Worm (Caenorhabditis elegans): ENCODE results near the gene srt-52.

Gene srt-52

DNA sequence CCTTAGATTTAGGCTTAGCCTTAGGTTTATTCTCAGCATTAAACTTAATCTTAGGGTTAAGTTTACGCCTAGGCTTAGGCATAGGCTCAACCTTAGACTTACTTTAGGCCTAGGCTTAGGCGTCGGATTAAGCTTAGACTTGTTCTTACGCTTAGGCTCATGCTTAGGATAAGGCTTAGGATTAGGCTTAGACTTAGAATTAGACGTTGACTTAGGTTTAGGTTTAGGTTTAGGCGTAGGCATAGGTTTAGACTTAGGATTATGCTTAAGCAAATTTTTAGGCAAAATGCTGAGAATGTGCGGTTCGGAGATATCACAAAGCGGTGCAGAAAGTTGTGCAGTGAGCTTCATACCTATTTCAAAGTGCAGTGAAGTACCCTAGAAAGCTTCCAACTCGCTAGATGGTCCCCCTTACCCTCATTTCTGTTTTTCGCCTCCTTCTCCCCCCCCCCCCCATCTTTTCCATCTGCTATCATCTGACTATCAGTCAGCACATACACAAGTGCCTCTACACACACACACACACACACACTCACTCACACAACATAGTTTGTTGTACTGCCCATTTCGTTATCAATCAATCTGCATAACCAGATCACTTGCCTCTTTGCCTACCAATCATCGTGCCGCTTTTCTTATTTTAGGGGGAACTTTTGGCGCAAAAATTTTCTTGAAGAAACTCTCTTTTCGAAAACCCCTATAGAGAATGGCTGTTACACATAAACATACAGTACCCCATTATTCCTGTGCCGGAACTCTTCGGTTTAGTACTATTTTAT, 39.6 kb downstream of the srt-52 start:
- no peak for TF ChIP-seq blmp-1 (tag; optimal IDR thresholded peaks at IDR 0.05; ENCODE audit: insufficient read depth)
- TF ChIP-seq fos-1 (tag; optimal IDR thresholded peaks at IDR 0.05): peak; percentile 47
- TF ChIP-seq gmeb-1 (tag; optimal IDR thresholded peaks at IDR 0.05): peak; percentile 47

DNA sequence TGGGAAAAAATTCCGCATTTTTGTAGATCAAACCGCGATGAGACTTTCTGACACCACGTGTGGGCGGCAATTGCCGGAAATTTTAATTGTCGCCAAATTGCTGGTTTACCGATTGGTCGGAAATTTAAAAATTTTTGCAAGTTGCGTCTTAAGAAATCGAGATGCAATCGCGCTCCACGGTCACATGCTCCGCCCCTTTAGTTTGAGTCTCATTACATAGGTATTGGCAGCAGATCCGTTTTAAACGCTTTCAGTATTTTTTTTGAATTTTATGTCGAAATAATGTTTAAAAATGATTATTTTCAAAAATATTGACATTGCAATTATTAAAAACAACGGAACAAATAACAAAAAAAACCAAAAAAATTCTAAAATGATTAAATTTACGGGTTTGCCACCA, 44.1 kb downstream of the srt-52 start:
- TF ChIP-seq lin-39 (tag; optimal IDR thresholded peaks at IDR 0.05): no peak
- TF ChIP-seq sma-3 (GFP tag; optimal IDR thresholded peaks at IDR 0.05): no peak
- no peak for TF ChIP-seq ceh-82 (tag; optimal IDR thresholded peaks at IDR 0.05)
- TF ChIP-seq sma-9 (GFP tag; optimal IDR thresholded peaks at IDR 0.05): no peak
- no peak for TF ChIP-seq sma-9 (tag; optimal IDR thresholded peaks at IDR 0.05)
- TF ChIP-seq ztf-4 (tag; optimal IDR thresholded peaks at IDR 0.05): no peak
- no peak for TF ChIP-seq Y55F3AM.14 (GFP tag; optimal IDR thresholded peaks at IDR 0.05)
- no peak for TF ChIP-seq F13H6.1 (tag; optimal IDR thresholded peaks at IDR 0.05)
- TF ChIP-seq ztf-11 (tag; optimal IDR thresholded peaks at IDR 0.05): no peak
- TF ChIP-seq snpc-4 (tag; optimal IDR thresholded peaks at IDR 0.05): no peak
- no peak for TF ChIP-seq ztf-1 (GFP tag; conservative IDR thresholded peaks at IDR 0.05)
- TF ChIP-seq lsy-2 (tag; optimal IDR thresholded peaks at IDR 0.05): no peak
- no peak for TF ChIP-seq blmp-1 (tag; optimal IDR thresholded peaks at IDR 0.05; ENCODE audit: insufficient read depth)
- no peak for TF ChIP-seq elt-1 (tag; optimal IDR thresholded peaks at IDR 0.05)
- no peak for TF ChIP-seq egl-27 (tag; optimal IDR thresholded peaks at IDR 0.05)

- no peak for TF ChIP-seq F13H6.1 (tag; optimal IDR thresholded peaks at IDR 0.05)
- TF ChIP-seq nhr-77 (tag; optimal IDR thresholded peaks at IDR 0.05): no peak
- TF ChIP-seq lin-11 (tag; optimal IDR thresholded peaks at IDR 0.05): no peak
- TF ChIP-seq Y55F3AM.14 (GFP tag; optimal IDR thresholded peaks at IDR 0.05): no peak
- no peak for TF ChIP-seq mdl-1 (tag; optimal IDR thresholded peaks at IDR 0.05)
- TF ChIP-seq R02D3.7 (tag; optimal IDR thresholded peaks at IDR 0.05): no peak
- TF ChIP-seq nhr-11 (tag; optimal IDR thresholded peaks at IDR 0.05): no peak
- TF ChIP-seq elt-3 (tag; optimal IDR thresholded peaks at IDR 0.05): no peak
- no peak for TF ChIP-seq gmeb-1 (tag; optimal IDR thresholded peaks at IDR 0.05)
- no peak for TF ChIP-seq nhr-237 (tag; optimal IDR thresholded peaks at IDR 0.05)
- TF ChIP-seq dmd-4 (tag; optimal IDR thresholded peaks at IDR 0.05): no peak
- no peak for TF ChIP-seq ZK546.5 (tag; optimal IDR thresholded peaks at IDR 0.05)
- TF ChIP-seq lin-39 (tag; optimal IDR thresholded peaks at IDR 0.05): no peak
- no peak for TF ChIP-seq sma-9 (GFP tag; optimal IDR thresholded peaks at IDR 0.05)
- no peak for TF ChIP-seq sma-9 (tag; optimal IDR thresholded peaks at IDR 0.05)
Observed at ce11 chrV:11158-11557, 44.7 kb downstream of the srt-52 start.

DNA sequence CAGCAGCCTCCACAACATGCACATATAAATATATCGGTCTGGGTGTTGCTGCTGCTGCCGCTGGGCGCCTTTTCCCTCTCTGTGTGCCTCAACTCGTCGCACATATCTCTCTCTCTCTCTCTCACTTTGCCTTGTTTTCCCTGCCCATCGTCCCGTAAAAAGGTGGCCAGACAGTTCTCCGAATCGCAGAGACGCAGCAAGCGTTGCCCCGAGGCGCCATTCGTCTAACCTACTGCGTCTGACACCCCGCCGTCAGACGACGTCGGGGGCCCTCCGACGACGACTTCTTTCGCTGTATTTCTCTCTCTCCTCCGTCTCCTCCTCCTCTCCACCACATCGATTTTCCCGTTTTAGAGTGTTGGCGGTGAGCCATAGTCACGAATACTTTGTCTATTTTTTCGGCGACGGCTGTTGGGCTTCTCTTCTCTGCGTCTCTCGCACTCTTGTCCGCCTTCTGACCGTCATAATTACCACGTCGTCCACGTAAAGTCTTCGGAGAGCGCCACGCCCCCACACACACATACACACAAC, 47.1 kb downstream of the srt-52 start, which contains the start of gene B0348.10:
B0348.10 (minus strand) TSS at position 24 of the 531 bp plus-strand sequence.
- TF ChIP-seq nhr-129 (tag; optimal IDR thresholded peaks at IDR 0.05): peak; percentile 72
- TF ChIP-seq Y55F3AM.14 (GFP tag; optimal IDR thresholded peaks at IDR 0.05): peak; percentile 64
- no peak for TF ChIP-seq elt-3 (tag; optimal IDR thresholded peaks at IDR 0.05)
- peak; percentile 83 for TF ChIP-seq unc-39 (tag; optimal IDR thresholded peaks at IDR 0.05)
- TF ChIP-seq aly-2 (tag; optimal IDR thresholded peaks at IDR 0.05): no peak
- peak; percentile 55 for TF ChIP-seq mab-5 (tag; optimal IDR thresholded peaks at IDR 0.05)
- TF ChIP-seq unc-55 (GFP tag; optimal IDR thresholded peaks at IDR 0.05): peak; percentile 83
- TF ChIP-seq blmp-1 (tag; optimal IDR thresholded peaks at IDR 0.05; ENCODE audit: insufficient read depth): peak; percentile 42
- peak; percentile 40 for TF ChIP-seq nhr-6 (tag; optimal IDR thresholded peaks at IDR 0.05)
- TF ChIP-seq mdl-1 (tag; optimal IDR thresholded peaks at IDR 0.05): peak in 1 of 2 experiments; percentile 67
- TF ChIP-seq nhr-77 (tag; optimal IDR thresholded peaks at IDR 0.05): no peak
- TF ChIP-seq skn-1 (tag; optimal IDR thresholded peaks at IDR 0.05): no peak
- no peak for TF ChIP-seq nhr-12 (tag; optimal IDR thresholded peaks at IDR 0.05)
- peak; percentile 27 for TF ChIP-seq ztf-4 (tag; optimal IDR thresholded peaks at IDR 0.05)
- peak; percentile 62 for TF ChIP-seq fos-1 (tag; optimal IDR thresholded peaks at IDR 0.05)
- no peak for TF ChIP-seq dmd-4 (tag; optimal IDR thresholded peaks at IDR 0.05)
- peak; percentile 77 for TF ChIP-seq zag-1 (tag; optimal IDR thresholded peaks at IDR 0.05)
- TF ChIP-seq gmeb-1 (tag; optimal IDR thresholded peaks at IDR 0.05): peak; percentile 65
- peak in 1 of 2 experiments; percentile 79 for TF ChIP-seq lsy-2 (tag; optimal IDR thresholded peaks at IDR 0.05)
- peak; percentile 39 for TF ChIP-seq unc-62 (GFP tag; optimal IDR thresholded peaks at IDR 0.05)
- peak; percentile 90 for TF ChIP-seq C34F6.9 (tag; optimal IDR thresholded peaks at IDR 0.05)
- TF ChIP-seq sem-4 (tag; optimal IDR thresholded peaks at IDR 0.05): peak; percentile 55
- peak; percentile 75 for TF ChIP-seq crh-2 (tag; optimal IDR thresholded peaks at IDR 0.05)
- peak; percentile 67 for TF ChIP-seq sma-3 (GFP tag; optimal IDR thresholded peaks at IDR 0.05)
- peak; percentile 87 for TF ChIP-seq F13H6.1 (tag; optimal IDR thresholded peaks at IDR 0.05)
- peak; percentile 64 for TF ChIP-seq ceh-16 (tag; optimal IDR thresholded peaks at IDR 0.05)
- no peak for TF ChIP-seq ztf-11 (tag; optimal IDR thresholded peaks at IDR 0.05)
- TF ChIP-seq nhr-21 (tag; optimal IDR thresholded peaks at IDR 0.05): peak; percentile 76
- peak; percentile 72 for TF ChIP-seq sma-9 (GFP tag; optimal IDR thresholded peaks at IDR 0.05)
- TF ChIP-seq sma-9 (tag; optimal IDR thresholded peaks at IDR 0.05): no peak
- TF ChIP-seq nhr-10 (tag; optimal IDR thresholded peaks at IDR 0.05): peak; percentile 0
- peak; percentile 68 for TF ChIP-seq nhr-25 (tag; optimal IDR thresholded peaks at IDR 0.05)
- peak; percentile 53 for TF ChIP-seq lin-13 (GFP tag; optimal IDR thresholded peaks at IDR 0.05)

All from whole organism, L2 larva.